Fruit fly (Drosophila melanogaster) whole organism, embryonic: ENCODE data around the gene Rpp14a.
A peak's percentile ranks its signal among the peaks of the same experiment; 100 is the strongest.

ENCODE experiments used
- Awh ChIP-seq: fragments of 200-800 bp; sonication (Bioruptor generic); IDR thresholded peaks from 2 replicates; pipeline ENCODE4, ENCODE4 v1.3.6; 2022; ENCODE audit warnings: missing biosample characterization, missing genetic modification characterization
- CG11504 ChIP-seq: fragments of 200-800 bp; sonication (Bioruptor generic); optimal IDR thresholded peaks from 3 replicates; lab custom pipeline; 2019; ENCODE audit warnings: missing biosample characterization, mild to moderate bottlenecking, missing genetic modification characterization, moderate library complexity
- CG12104 ChIP-seq: fragments of 200-800 bp; sonication (Bioruptor generic); optimal IDR thresholded peaks from 3 replicates; lab custom pipeline; 2016; ENCODE audit warnings: missing biosample characterization, missing genetic modification characterization
- CG12299 ChIP-seq: fragments of 200-800 bp; sonication (Bioruptor generic); optimal IDR thresholded peaks from 2 replicates; lab custom pipeline; 2018; ENCODE audit warnings: missing biosample characterization, mild to moderate bottlenecking, missing genetic modification characterization
- CG17361 ChIP-seq: fragments of 200-800 bp; sonication (Bioruptor generic); IDR thresholded peaks from 3 replicates; pipeline ENCODE4 v1.3.6; 2022; ENCODE audit warnings: missing biosample characterization, missing genetic modification characterization
- CG17912 ChIP-seq: fragments of 200-800 bp; sonication (Bioruptor generic); optimal IDR thresholded peaks from 2 replicates; lab custom pipeline; 2018; ENCODE audit warnings: missing biosample characterization, mild to moderate bottlenecking, missing genetic modification characterization
- CG18262 ChIP-seq: fragments of 200-800 bp; optimal IDR thresholded peaks from 3 replicates; lab custom pipeline; 2019; ENCODE audit warnings: missing biosample characterization, mild to moderate bottlenecking, missing genetic modification characterization, moderate library complexity
- CG18599 ChIP-seq: fragments of 200-800 bp; sonication (Bioruptor generic); optimal IDR thresholded peaks from 3 replicates; lab custom pipeline; 2017; ENCODE audit warnings: missing biosample characterization, missing genetic modification characterization, mild to moderate bottlenecking, moderate library complexity, missing genetic modification reagents
- CG2120 ChIP-seq: fragments of 200-800 bp; sonication (Bioruptor generic); optimal IDR thresholded peaks from 3 replicates; lab custom pipeline; 2016; ENCODE audit warnings: missing biosample characterization, missing genetic modification characterization
- CG2678 ChIP-seq: fragments of 200-800 bp; sonication (Bioruptor generic); optimal IDR thresholded peaks from 3 replicates; lab custom pipeline; 2019; ENCODE audit warnings: missing biosample characterization, mild to moderate bottlenecking, missing genetic modification characterization, moderate library complexity
- CG2712 ChIP-seq: fragments of 200-800 bp; optimal IDR thresholded peaks from 3 replicates; lab custom pipeline; 2019; ENCODE audit warnings: missing biosample characterization, mild to moderate bottlenecking, missing genetic modification characterization, moderate library complexity
- CG31224 ChIP-seq: fragments of 200-800 bp; sonication (Bioruptor generic); IDR thresholded peaks from 2 replicates; pipeline ENCODE4 v1.3.6; 2022; ENCODE audit warnings: missing biosample characterization, missing genetic modification characterization
- CG31441 ChIP-seq: fragments of 200-800 bp; sonication (Bioruptor generic); IDR thresholded peaks from 2 replicates; pipeline ENCODE4 v1.3.6; 2022; ENCODE audit warnings: missing biosample characterization, missing genetic modification characterization
- CG32772 ChIP-seq: fragments of 200-800 bp; sonication (Bioruptor generic); IDR thresholded peaks from 2 replicates; pipeline ENCODE4 v1.3.6; 2022; ENCODE audit warnings: missing biosample characterization, missing genetic modification characterization
- CG4617 ChIP-seq: fragments of 200-800 bp; sonication (Bioruptor generic); optimal IDR thresholded peaks from 3 replicates; lab custom pipeline; 2016; ENCODE audit warnings: missing biosample characterization, missing genetic modification characterization, borderline replicate concordance
- CG6654 ChIP-seq: fragments of 200-800 bp; sonication (Bioruptor generic); optimal IDR thresholded peaks from 2 replicates; lab custom pipeline; 2017; ENCODE audit warnings: missing biosample characterization, mild to moderate bottlenecking, missing genetic modification characterization
- CG7357 ChIP-seq: fragments of 200-800 bp; sonication (Bioruptor generic); IDR thresholded peaks from 3 replicates; pipeline ENCODE4 v1.3.6; 2022; ENCODE audit warnings: missing biosample characterization, missing genetic modification characterization
- CG8290 ChIP-seq, 3 experiments: fragments of 200-800 bp; sonication (Bioruptor generic); optimal IDR thresholded peaks; 2 replicates each; lab custom pipeline; 2016 to 2019; ENCODE audit warnings: missing biosample characterization in 3 of 3, missing genetic modification characterization in 3 of 3, mild to moderate bottlenecking in 2 of 3, moderate library complexity in 1 of 3
- Chrac-16 ChIP-seq: fragments of 200-800 bp; sonication (Bioruptor generic); optimal IDR thresholded peaks from 3 replicates; lab custom pipeline; 2016; ENCODE audit warnings: missing biosample characterization, missing genetic modification characterization
- Dfd ChIP-seq, 2 experiments: fragments of >200 bp; optimal IDR thresholded peaks; 2 replicates each; lab custom pipeline; 2017; ENCODE audit warnings: missing biosample characterization in 2 of 2, missing genetic modification characterization in 2 of 2
- E2f2 ChIP-seq: fragments of 200-800 bp; sonication (Bioruptor generic); IDR thresholded peaks from 2 replicates; pipeline ENCODE4 v1.3.6; 2022; ENCODE audit warnings: missing biosample characterization, missing genetic modification characterization
- HLH3B ChIP-seq: fragments of 200-800 bp; sonication (Bioruptor generic); IDR thresholded peaks from 2 replicates; pipeline ENCODE4 v1.3.6; 2022; ENCODE audit warnings: missing biosample characterization, missing genetic modification characterization
- Med ChIP-seq: fragments of 200-800 bp; sonication (Bioruptor generic); peaks from one replicate; lab custom pipeline; 2016; ENCODE audit warnings: missing biosample characterization, missing genetic modification characterization, mild to moderate bottlenecking, inconsistent platforms, moderate library complexity
- Myb ChIP-seq: fragments of 200-800 bp; sonication (Bioruptor generic); optimal IDR thresholded peaks from 2 replicates; lab custom pipeline; 2016; ENCODE audit warnings: missing biosample characterization, missing genetic modification characterization
- Pdp1 ChIP-seq, 2 experiments: fragments of 200-800 bp; sonication (Bioruptor generic); optimal IDR thresholded peaks; 3 replicates each; lab custom pipeline; 2016; ENCODE audit warnings: missing biosample characterization in 2 of 2, missing genetic modification characterization in 2 of 2, mild to moderate bottlenecking in 1 of 2, moderate library complexity in 1 of 2
- Ptx1 ChIP-seq: fragments of 200-800 bp; sonication (Bioruptor generic); IDR thresholded peaks from 2 replicates; pipeline ENCODE4 v1.3.6; 2022; ENCODE audit warnings: missing biosample characterization, missing genetic modification characterization
- Rfx ChIP-seq: fragments of 200-800 bp; sonication (Bioruptor generic); IDR thresholded peaks from 2 replicates; pipeline ENCODE4 v1.3.6; 2022; ENCODE audit warnings: missing biosample characterization, missing genetic modification characterization
- Six4 ChIP-seq: fragments of 200-800 bp; sonication (Bioruptor generic); optimal IDR thresholded peaks from 2 replicates; lab custom pipeline; 2016; ENCODE audit warnings: missing biosample characterization, missing genetic modification characterization
- Ssrp ChIP-seq: fragments of 200-800 bp; sonication (Bioruptor generic); optimal IDR thresholded peaks from 2 replicates; lab custom pipeline; 2018; ENCODE audit warnings: missing biosample characterization, mild to moderate bottlenecking, missing genetic modification characterization, moderate library complexity
- Stat92E ChIP-seq, 3 experiments: fragments of >200 bp in 2 of 3; fragments of 200-800 bp in 1 of 3; sonication (Bioruptor generic) in 1 of 3; optimal IDR thresholded peaks; 2 replicates each; lab custom pipeline; 2017 to 2019; ENCODE audit warnings: missing biosample characterization in 3 of 3, missing genetic modification characterization in 3 of 3, mild to moderate bottlenecking in 1 of 3, moderate library complexity in 1 of 3
- Tbp ChIP-seq: fragments of >200 bp; optimal IDR thresholded peaks from 2 replicates; lab custom pipeline; 2018; ENCODE audit warnings: missing biosample characterization, missing genetic modification characterization
- Xbp1 ChIP-seq: fragments of 200-800 bp; sonication (Bioruptor generic); optimal IDR thresholded peaks from 3 replicates; lab custom pipeline; 2016; ENCODE audit warnings: missing biosample characterization, mild to moderate bottlenecking, missing genetic modification characterization
- Xrp1 ChIP-seq: fragments of 200-800 bp; sonication (Bioruptor generic); IDR thresholded peaks from 2 replicates; pipeline ENCODE4 v1.3.6; 2022; ENCODE audit warnings: missing biosample characterization, missing genetic modification characterization
- bsh ChIP-seq, 2 experiments: fragments of 200-800 bp; sonication (Bioruptor generic); optimal IDR thresholded peaks; 2 replicates each; lab custom pipeline; 2017 to 2018; ENCODE audit warnings: mild to moderate bottlenecking in 2 of 2, missing biosample characterization in 2 of 2, missing genetic modification characterization in 2 of 2, moderate library complexity in 1 of 2
- dmrt99B ChIP-seq: fragments of 200-800 bp; sonication (Bioruptor generic); optimal IDR thresholded peaks from 2 replicates; lab custom pipeline; 2018; ENCODE audit warnings: missing biosample characterization, mild to moderate bottlenecking, missing genetic modification characterization, moderate library complexity
- fd96Cb ChIP-seq: fragments of 200-800 bp; sonication (Bioruptor generic); optimal IDR thresholded peaks from 2 replicates; lab custom pipeline; 2018; ENCODE audit warnings: missing biosample characterization, mild to moderate bottlenecking, missing genetic modification characterization, moderate library complexity
- gem ChIP-seq: fragments of 200-800 bp; sonication (Bioruptor generic); optimal IDR thresholded peaks from 2 replicates; lab custom pipeline; 2019; ENCODE audit warnings: missing biosample characterization, mild to moderate bottlenecking, missing genetic modification characterization, moderate library complexity
- grau ChIP-seq: fragments of 200-800 bp; optimal IDR thresholded peaks from 3 replicates; lab custom pipeline; 2019; ENCODE audit warnings: missing biosample characterization, mild to moderate bottlenecking, missing genetic modification characterization, moderate library complexity
- ind ChIP-seq: fragments of 200-800 bp; sonication (Bioruptor generic); optimal IDR thresholded peaks from 3 replicates; lab custom pipeline; 2016; ENCODE audit warnings: missing biosample characterization, missing genetic modification characterization
- lab ChIP-seq: fragments of 200-800 bp; sonication (Bioruptor generic); optimal IDR thresholded peaks from 3 replicates; lab custom pipeline; 2017; ENCODE audit warnings: missing biosample characterization, missing genetic modification characterization, mild to moderate bottlenecking, moderate library complexity, missing genetic modification reagents
- lmd ChIP-seq: fragments of 200-800 bp; sonication (Bioruptor generic); IDR thresholded peaks from 2 replicates; pipeline ENCODE4 v1.3.6; 2022; ENCODE audit warnings: missing biosample characterization, missing genetic modification characterization
- luna ChIP-seq: fragments of 200-800 bp; sonication (Bioruptor generic); optimal IDR thresholded peaks from 2 replicates; lab custom pipeline; 2016; ENCODE audit warnings: missing biosample characterization, missing genetic modification characterization
- phol ChIP-seq: fragments of 200-800 bp; sonication (Bioruptor generic); optimal IDR thresholded peaks from 3 replicates; lab custom pipeline; 2018; ENCODE audit warnings: missing biosample characterization, mild to moderate bottlenecking, missing genetic modification characterization, moderate library complexity
- prd ChIP-seq, 3 experiments: fragments of >200 bp in 2 of 3; fragments of 200-800 bp in 1 of 3; sonication (Bioruptor generic) in 1 of 3; optimal IDR thresholded peaks in 2 of 3; IDR thresholded peaks in 1 of 3; 2 replicates in 2 of 3; 3 replicates in 1 of 3; pipeline versions ENCODE4 v1.3.6 to Lab custom; 2017 to 2022; ENCODE audit warnings: missing biosample characterization in 1 of 3, missing genetic modification characterization in 1 of 3
- row ChIP-seq: fragments of 200-800 bp; sonication (Bioruptor generic); IDR thresholded peaks from 3 replicates; pipeline ENCODE4 v1.3.6; 2022; ENCODE audit warnings: missing biosample characterization, missing genetic modification characterization
- tll ChIP-seq, 2 experiments: fragments of 200-800 bp in 1 of 2; fragments of >200 bp in 1 of 2; sonication (Bioruptor generic) in 1 of 2; optimal IDR thresholded peaks; 2 replicates each; lab custom pipeline; 2017 to 2019; ENCODE audit warnings: missing biosample characterization in 2 of 2, missing genetic modification characterization in 2 of 2, mild to moderate bottlenecking in 1 of 2, moderate library complexity in 1 of 2
- tx ChIP-seq: fragments of 200-800 bp; sonication (Bioruptor generic); optimal IDR thresholded peaks from 2 replicates; lab custom pipeline; 2016; ENCODE audit warnings: missing biosample characterization, missing genetic modification characterization
- unpg ChIP-seq: fragments of 200-800 bp; sonication (Bioruptor generic); optimal IDR thresholded peaks from 3 replicates; lab custom pipeline; 2018; ENCODE audit warnings: missing biosample characterization, mild to moderate bottlenecking, missing genetic modification characterization, moderate library complexity

Rpp14a gene

DNA sequence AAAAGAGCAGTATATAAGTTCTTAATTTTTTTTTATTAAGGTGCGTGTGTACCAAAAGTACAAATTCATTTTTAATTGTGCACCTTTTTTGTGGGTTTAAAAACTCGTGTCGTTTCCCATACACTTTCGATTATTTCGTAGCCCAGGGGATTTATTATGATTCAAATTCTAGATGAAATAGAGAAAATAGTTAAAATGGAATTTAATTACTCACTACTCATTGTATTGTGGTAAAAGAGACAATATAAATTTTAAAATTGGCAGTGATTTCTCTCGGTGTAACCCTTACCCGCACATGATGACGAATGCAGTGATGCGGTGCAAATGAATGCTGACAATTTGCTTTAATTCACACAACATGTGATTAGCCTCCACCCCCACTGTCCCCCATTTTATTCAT, 26.6 kb downstream of the Rpp14a start (continued):
- TF ChIP-seq Xrp1 (GFP tag; lab: Robert Waterston, UW): peak; percentile 15; the same call in 1 of the 2 replicates
- peak; percentile 8; the same call in 1 of the 2 replicates for TF ChIP-seq E2f2
- peak; percentile 47 for TF ChIP-seq gem (tag; lab: Kevin White, UChicago)
- peak; percentile 46 for TF ChIP-seq CG11504 (tag; lab: Kevin White, UChicago)
- 0 out of 2 replicates have a peak, but pooled peaks have one; percentile 32 for TF ChIP-seq lmd (GFP tag; lab: Robert Waterston, UW)
- TF ChIP-seq luna (GFP tag; lab: Kevin White, UChicago): no peak
- no peak for TF ChIP-seq CG12299 (tag; lab: Kevin White, UChicago)
- TF ChIP-seq Ssrp (tag; lab: Kevin White, UChicago): peak; percentile 20
- TF ChIP-seq prd (optimal IDR thresholded peaks at IDR 0.05; lab: Kevin White, UChicago): no peak
- TF ChIP-seq prd (GFP tag; IDR thresholded peaks at IDR 0.05; lab: Robert Waterston, UW): peak; percentile 26; the same call in 1 of the 3 replicates
- TF ChIP-seq Dfd (GFP tag; optimal IDR thresholded peaks at IDR 0.05; lab: Kevin White, UChicago): no peak
- TF ChIP-seq CG31441: 0 out of 2 replicates have a peak, but pooled peaks have one; percentile 17
- peak; percentile 12 for TF ChIP-seq CG2712 (tag; lab: Kevin White, UChicago)
- peak; percentile 37; the same call in 1 of the 2 replicates for TF ChIP-seq Ptx1
- TF ChIP-seq ind: peak; percentile 16
- TF ChIP-seq CG31224 (GFP tag; lab: Robert Waterston, UW): 0 out of 2 replicates have a peak, but pooled peaks have one; percentile 18
- no peak for TF ChIP-seq tx (GFP tag; lab: Kevin White, UChicago)
- 0 out of 3 replicates have a peak, but pooled peaks have one; percentile 13 for TF ChIP-seq CG17361 (GFP tag; lab: Robert Waterston, UW)
- no peak for TF ChIP-seq Tbp (GFP tag; lab: Kevin White, UChicago)
- peak; percentile 29; the same call in 1 of the 2 replicates for TF ChIP-seq Awh (GFP tag; lab: Robert Waterston, UW)
- TF ChIP-seq HLH3B (GFP tag; lab: Robert Waterston, UW): peak; percentile 25; the same call in 1 of the 2 replicates
- peak; percentile 24 for TF ChIP-seq phol (tag; lab: Kevin White, UChicago)
- TF ChIP-seq Med (GFP tag; lab: Kevin White, UChicago): peak; percentile 47
- TF ChIP-seq Rfx: 0 out of 2 replicates have a peak, but pooled peaks have one; percentile 15
- 0 out of 2 replicates have a peak, but pooled peaks have one; percentile 21 for TF ChIP-seq CG32772 (GFP tag; lab: Robert Waterston, UW)
- TF ChIP-seq CG4617 (GFP tag; lab: Kevin White, UChicago): no peak
- no peak for TF ChIP-seq Stat92E (GFP tag; optimal IDR thresholded peaks at IDR 0.05; lab: Kevin White, UChicago)
- peak; percentile 35 for TF ChIP-seq CG2678 (tag; lab: Kevin White, UChicago)
- TF ChIP-seq Pdp1 (GFP tag; optimal IDR thresholded peaks at IDR 0.05; lab: Kevin White, UChicago): peak in 1 of 2 experiments; percentile 11
- TF ChIP-seq row (GFP tag; lab: Robert Waterston, UW): peak; percentile 27; the same call in 1 of the 3 replicates
- TF ChIP-seq CG17912 (GFP tag; lab: Kevin White, UChicago): no peak
- TF ChIP-seq CG8290 (GFP tag; optimal IDR thresholded peaks at IDR 0.05; lab: Kevin White, UChicago): no peak
- TF ChIP-seq CG8290 (tag; optimal IDR thresholded peaks at IDR 0.05; lab: Kevin White, UChicago): peak in 1 of 2 experiments; percentile 4
- TF ChIP-seq Chrac-16 (GFP tag; lab: Kevin White, UChicago): no peak
- TF ChIP-seq fd96Cb (tag; lab: Kevin White, UChicago): peak; percentile 24
- peak; percentile 6 for TF ChIP-seq CG18262 (tag; lab: Kevin White, UChicago)
- TF ChIP-seq Six4: no peak
- peak; percentile 15 for TF ChIP-seq Xbp1 (GFP tag; lab: Kevin White, UChicago)
- peak; percentile 9 for TF ChIP-seq CG18599
- TF ChIP-seq lab (GFP tag; lab: Kevin White, UChicago): peak; percentile 20
- no peak for TF ChIP-seq Myb
- TF ChIP-seq CG7357 (GFP tag; lab: Robert Waterston, UW): no peak
- peak; percentile 33 for TF ChIP-seq dmrt99B
- TF ChIP-seq CG6654 (GFP tag; lab: Kevin White, UChicago): no peak
- peak; percentile 32 for TF ChIP-seq CG2120 (GFP tag; lab: Kevin White, UChicago)
- TF ChIP-seq CG12104 (GFP tag; lab: Kevin White, UChicago): no peak
- peak; percentile 23 for TF ChIP-seq grau
- no peak for TF ChIP-seq tll (GFP tag; optimal IDR thresholded peaks at IDR 0.05; lab: Kevin White, UChicago)
- TF ChIP-seq unpg (GFP tag; lab: Kevin White, UChicago): peak; percentile 14
- peak in 1 of 2 experiments; percentile 35 for TF ChIP-seq bsh (GFP tag; optimal IDR thresholded peaks at IDR 0.05; lab: Kevin White, UChicago)
